Fruit fly (Drosophila melanogaster): ENCODE results near the gene Kap-alpha3.

Gene Kap-alpha3

DNA sequence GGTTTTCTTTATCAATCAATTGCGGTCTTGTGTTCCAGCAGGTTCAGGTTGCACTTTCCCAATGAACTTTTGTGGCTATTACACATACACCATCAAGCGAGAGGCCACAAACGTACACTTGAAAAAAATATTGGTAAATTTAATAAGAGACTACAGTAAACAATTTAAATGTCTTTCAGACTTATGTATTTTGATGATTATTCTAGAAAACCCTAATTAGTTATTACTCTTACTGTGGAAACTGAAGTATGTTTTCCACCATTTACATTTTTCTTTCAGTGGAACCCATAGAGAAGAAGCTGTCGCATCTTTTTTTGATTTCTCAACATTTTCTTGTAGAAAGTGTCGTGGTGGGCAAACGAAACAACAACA, 43.4 kb downstream of the Kap-alpha3 start (continued):
- TF ChIP-seq z (GFP tag; IDR thresholded peaks at IDR 0.05) (0 out of 3 replicates have a peak, but pooled peaks have one; percentile 19), rib (GFP tag; IDR thresholded peaks at IDR 0.05) (peak; percentile 53; the same call in 1 of the 2 replicates), CG7271 (tag; optimal IDR thresholded peaks at IDR 0.05) (peak; percentile 39), lab (GFP tag; optimal IDR thresholded peaks at IDR 0.05) (peak; percentile 93), schlank (tag; optimal IDR thresholded peaks at IDR 0.05) (peak; percentile 67), D19A (tag; optimal IDR thresholded peaks at IDR 0.05) (peak; percentile 91), CG8765 (GFP tag; IDR thresholded peaks at IDR 0.05) (peak; percentile 49; the same call in 1 of the 2 replicates), grau (tag; optimal IDR thresholded peaks at IDR 0.05) (peak; percentile 91), CG14050 (GFP tag; IDR thresholded peaks at IDR 0.05) (peak; percentile 84), cad (GFP tag; optimal IDR thresholded peaks at IDR 0.05) (no peak), MBD-R2 (GFP tag; IDR thresholded peaks at IDR 0.05) (peak; percentile 62; the same call in 1 of the 2 replicates), wek (GFP tag; optimal IDR thresholded peaks at IDR 0.05) (peak; percentile 74), Mad (GFP tag; optimal IDR thresholded peaks at IDR 0.05) (peak; percentile 88), dpn (GFP tag; optimal IDR thresholded peaks at IDR 0.05) (peak; percentile 93 to 94), CG18619 (GFP tag; optimal IDR thresholded peaks at IDR 0.05) (peak; percentile 89), Nf-YA (GFP tag; IDR thresholded peaks at IDR 0.05) (peak; percentile 84), CG13894 (tag; optimal IDR thresholded peaks at IDR 0.05) (no peak), CG10654 (GFP tag; optimal IDR thresholded peaks at IDR 0.05) (peak; percentile 91), btn (GFP tag; optimal IDR thresholded peaks at IDR 0.05) (peak; percentile 87), CG9727 (GFP tag; optimal IDR thresholded peaks at IDR 0.05) (peak; percentile 85), CG31365 (tag; optimal IDR thresholded peaks at IDR 0.05) (peak; percentile 57), CG2199 (GFP tag; IDR thresholded peaks at IDR 0.05) (peak; percentile 83; the same call in 2 of the 3 replicates), CG3847 (GFP tag; IDR thresholded peaks at IDR 0.05) (no peak; the same call in 1 of the 2 replicates), CG7556 (GFP tag; optimal IDR thresholded peaks at IDR 0.05) (peak; percentile 92), insv (GFP tag; optimal IDR thresholded peaks at IDR 0.05) (no peak), NC2α (GFP tag; optimal IDR thresholded peaks at IDR 0.05) (peak; percentile 86), Hey (tag; optimal IDR thresholded peaks at IDR 0.05) (no peak), ind (GFP tag; optimal IDR thresholded peaks at IDR 0.05) (peak; percentile 91), CG12744 (GFP tag; optimal IDR thresholded peaks at IDR 0.05) (peak; percentile 89), ro (GFP tag; IDR thresholded peaks at IDR 0.05) (peak; percentile 61), CG13775 (GFP tag; optimal IDR thresholded peaks at IDR 0.05) (peak; percentile 83), Dref (GFP tag; IDR thresholded peaks at IDR 0.05) (no peak), CG5245 (GFP tag; optimal IDR thresholded peaks at IDR 0.05) (peak; percentile 92), HHEX (GFP tag; optimal IDR thresholded peaks at IDR 0.05) (peak; percentile 87), CG17802 (tag; optimal IDR thresholded peaks at IDR 0.05) (peak; percentile 79), Hsf (GFP tag; optimal IDR thresholded peaks at IDR 0.05) (peak; percentile 92), Hmr (GFP tag; optimal IDR thresholded peaks at IDR 0.05) (peak; percentile 85), BEAF-32 (GFP tag; optimal IDR thresholded peaks at IDR 0.05) (no peak), vvl (GFP tag; IDR thresholded peaks at IDR 0.05) (peak; percentile 97), Fer1 (GFP tag; optimal IDR thresholded peaks at IDR 0.05) (peak; percentile 78), Mes4 (GFP tag; optimal IDR thresholded peaks at IDR 0.05) (peak; percentile 91), CG43689 (GFP tag; IDR thresholded peaks at IDR 0.05) (no peak; the same call in none of the 2 replicates), fu2 (GFP tag; optimal IDR thresholded peaks at IDR 0.05) (peak; percentile 79), sqz (GFP tag; optimal IDR thresholded peaks at IDR 0.05) (peak; percentile 86), tx (GFP tag; optimal IDR thresholded peaks at IDR 0.05) (peak; percentile 91), HLH4C (GFP tag; IDR thresholded peaks at IDR 0.05; ENCODE audit: partially characterized antibody) (no peak), dmrt11E (tag; optimal IDR thresholded peaks at IDR 0.05) (peak; percentile 82), CG2120 (GFP tag; optimal IDR thresholded peaks at IDR 0.05) (peak; percentile 89), hb (GFP tag; IDR thresholded peaks at IDR 0.05; ENCODE audit: partially characterized antibody) (no peak), aop (GFP tag; IDR thresholded peaks at IDR 0.05) (peak; percentile 81), Dfd (GFP tag; optimal IDR thresholded peaks at IDR 0.05) (no peak)

Measured in whole organism, embryonic.